Fruit fly (Drosophila melanogaster): ENCODE data around the gene CG34132.

DNA sequence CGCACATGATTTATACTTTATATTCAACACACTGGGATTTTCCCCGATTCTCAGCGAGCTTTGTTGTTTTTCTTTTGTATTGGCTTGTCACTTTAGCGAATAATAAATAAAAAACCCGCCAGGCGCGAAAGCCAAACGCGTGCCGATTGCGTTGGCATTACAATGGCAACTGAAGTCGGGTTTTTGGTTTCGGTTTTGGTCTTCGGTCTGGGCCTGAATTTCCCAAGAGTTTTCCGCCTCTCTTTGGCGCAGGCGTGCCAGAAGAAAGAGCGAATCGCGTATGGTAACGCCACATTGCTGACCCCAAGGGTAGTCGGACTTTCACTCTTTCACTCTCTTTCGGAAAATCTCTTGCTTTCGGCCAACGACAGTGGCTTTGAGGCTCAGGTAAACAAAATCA, 30.2 kb upstream of the CG34132 start, which contains the start of gene CG14535:
- no peak for TF ChIP-seq CG3847 (GFP tag; IDR thresholded peaks at IDR 0.05)
- no peak for TF ChIP-seq wor (GFP tag; IDR thresholded peaks at IDR 0.05)
- TF ChIP-seq gfzf (GFP tag; optimal IDR thresholded peaks at IDR 0.05): no peak
- TF ChIP-seq jigr1 (GFP tag; IDR thresholded peaks at IDR 0.05): no peak
- TF ChIP-seq Fer2 (tag; optimal IDR thresholded peaks at IDR 0.05): no peak
- TF ChIP-seq lmd (GFP tag; IDR thresholded peaks at IDR 0.05): no peak
- TF ChIP-seq her (GFP tag; optimal IDR thresholded peaks at IDR 0.05): no peak
- no peak for TF ChIP-seq MTF-1 (GFP tag; optimal IDR thresholded peaks at IDR 0.05; ENCODE audit: borderline replicate concordance)
- TF ChIP-seq CG4424 (GFP tag; optimal IDR thresholded peaks at IDR 0.05): no peak
- TF ChIP-seq Jarid2 (GFP tag; optimal IDR thresholded peaks at IDR 0.05): peak; percentile 86

Data from whole organism, embryonic.